Worm (Caenorhabditis elegans) whole organism, L1 larva: Measurements from ENCODE around the gene Y67A10A.7.

Experiments
- Y116A8C.19 ChIP-seq: sonication (generic microtip); optimal IDR thresholded peaks from 2 replicates; lab custom pipeline; 2016; ENCODE audit warnings: missing compliant biosample characterization, missing genetic modification characterization, borderline replicate concordance
- ama-1 ChIP-seq: fragments of 150-350 bp; optimal IDR thresholded peaks from 2 replicates; lab custom pipeline; 2014
- ces-1 ChIP-seq: fragments of 150-350 bp; optimal IDR thresholded peaks from 2 replicates; lab custom pipeline; 2014; ENCODE audit warnings: missing biosample characterization, missing genetic modification reagents, missing genetic modification characterization
- dpl-1 ChIP-seq, 3 experiments: fragments of 150-350 bp in 2 of 3; sonication (generic microtip) in 1 of 3; optimal IDR thresholded peaks; 2 replicates each; lab custom pipeline; 2014 to 2017; ENCODE audit warnings: missing biosample characterization in 3 of 3, missing genetic modification characterization in 3 of 3, missing genetic modification reagents in 3 of 3
- efl-3 ChIP-seq: fragments of 200-800 bp; sonication (Bioruptor generic); optimal IDR thresholded peaks from 2 replicates; lab custom pipeline; 2018; ENCODE audit warnings: mild to moderate bottlenecking, missing genetic modification characterization, missing compliant biosample characterization
- mdl-1 ChIP-seq, 2 experiments: fragments of 150-350 bp; optimal IDR thresholded peaks; 2 replicates each; lab custom pipeline; 2014 to 2017; ENCODE audit warnings: missing biosample characterization in 2 of 2, missing genetic modification characterization in 2 of 2, inconsistent platforms in 1 of 2
- nhr-11 ChIP-seq: fragments of 150-350 bp; optimal IDR thresholded peaks from 2 replicates; lab custom pipeline; 2014; ENCODE audit warnings: missing biosample characterization, missing genetic modification characterization
- nhr-20 ChIP-seq: sonication (generic microtip); optimal IDR thresholded peaks from 2 replicates; lab custom pipeline; 2016; ENCODE audit warnings: mild to moderate bottlenecking, missing genetic modification characterization, missing compliant biosample characterization
- nhr-77 ChIP-seq: fragments of 150-350 bp; optimal IDR thresholded peaks from 2 replicates; lab custom pipeline; 2014; ENCODE audit warnings: missing biosample characterization, missing genetic modification characterization
- skn-1 ChIP-seq: fragments of 150-350 bp; optimal IDR thresholded peaks from 2 replicates; lab custom pipeline; 2014; ENCODE audit warnings: missing biosample characterization, missing genetic modification characterization
- unc-30 ChIP-seq: sonication (generic microtip); optimal IDR thresholded peaks from 2 replicates; lab custom pipeline; 2017; ENCODE audit warnings: missing biosample characterization, missing genetic modification characterization

- TF ChIP-seq dpl-1 (GFP tag; optimal IDR thresholded peaks at IDR 0.05; lab: Kevin White, UChicago) (no peak), nhr-11 (no peak), efl-3 (no peak), Y116A8C.19 (tag; lab: Kevin White, UChicago) (no peak), nhr-20 (tag; lab: Kevin White, UChicago) (no peak), nhr-77 (no peak), ama-1 (lab: Kevin White, UChicago) (no peak), skn-1 (tag; lab: Kevin White, UChicago) (no peak), unc-30 (no peak), ces-1 (GFP tag; lab: Kevin White, UChicago) (no peak), mdl-1 (tag; optimal IDR thresholded peaks at IDR 0.05; lab: Kevin White, UChicago) (no peak)
These were observed 17.4 kb downstream of the Y67A10A.7 start for ce11 chrIV:14391268-14391667.
